Fruit fly (Drosophila melanogaster) whole organism, prepupa: ENCODE data around the gene CG31875.

Experiments
- CG16779 ChIP-seq: fragments of 200-800 bp; sonication (Bioruptor generic); optimal IDR thresholded peaks from 3 replicates; lab custom pipeline; 2017; ENCODE audit warnings: missing biosample characterization, mild to moderate bottlenecking, missing genetic modification characterization
- CG4318 ChIP-seq: fragments of 200-800 bp; sonication (Bioruptor generic); optimal IDR thresholded peaks from 3 replicates; lab custom pipeline; 2017; ENCODE audit warnings: missing biosample characterization, mild to moderate bottlenecking, missing genetic modification characterization
- CG6792 ChIP-seq: fragments of 200-800 bp; sonication (Bioruptor generic); optimal IDR thresholded peaks from 3 replicates; lab custom pipeline; 2016; ENCODE audit warnings: missing biosample characterization, missing genetic modification characterization
- Ets96B ChIP-seq: fragments of 200-800 bp; optimal IDR thresholded peaks from 2 replicates; lab custom pipeline; 2019; ENCODE audit warnings: missing biosample characterization, mild to moderate bottlenecking, missing genetic modification characterization, moderate library complexity
- Hr39 ChIP-seq: fragments of 200-800 bp; sonication (Bioruptor generic); optimal IDR thresholded peaks from 2 replicates; lab custom pipeline; 2016; ENCODE audit warnings: missing biosample characterization, missing genetic modification characterization
- Hr4 ChIP-seq: fragments of 200-800 bp; sonication (Bioruptor generic); optimal IDR thresholded peaks from 3 replicates; lab custom pipeline; 2016; ENCODE audit warnings: missing biosample characterization, missing genetic modification characterization
- OdsH ChIP-seq: fragments of 200-800 bp; sonication (Bioruptor generic); optimal IDR thresholded peaks from 3 replicates; lab custom pipeline; 2016; ENCODE audit warnings: missing biosample characterization, missing genetic modification characterization
- acj6 ChIP-seq: fragments of 200-800 bp; sonication (Bioruptor generic); optimal IDR thresholded peaks from 3 replicates; lab custom pipeline; 2016; ENCODE audit warnings: missing biosample characterization, missing genetic modification characterization
- fd85E ChIP-seq: fragments of 200-800 bp; sonication (Bioruptor generic); optimal IDR thresholded peaks from 3 replicates; lab custom pipeline; 2016; ENCODE audit warnings: missing biosample characterization, missing genetic modification characterization
- lz ChIP-seq: fragments of 200-800 bp; sonication (Bioruptor generic); optimal IDR thresholded peaks from 3 replicates; lab custom pipeline; 2016; ENCODE audit warnings: missing biosample characterization, missing genetic modification characterization
- net ChIP-seq: fragments of 200-800 bp; sonication (Bioruptor generic); optimal IDR thresholded peaks from 3 replicates; lab custom pipeline; 2016; ENCODE audit warnings: missing biosample characterization, missing genetic modification characterization
- pdm3 ChIP-seq: fragments of 200-800 bp; sonication (Bioruptor generic); optimal IDR thresholded peaks from 3 replicates; lab custom pipeline; 2016; ENCODE audit warnings: missing biosample characterization, missing genetic modification characterization
- ss ChIP-seq, 2 experiments: fragments of 200-800 bp; sonication (Bioruptor generic); optimal IDR thresholded peaks; 2 replicates in 1 of 2; 3 replicates in 1 of 2; lab custom pipeline; 2017 to 2018; ENCODE audit warnings: mild to moderate bottlenecking in 2 of 2, missing biosample characterization in 2 of 2, missing genetic modification characterization in 2 of 2, moderate library complexity in 1 of 2

DNA sequence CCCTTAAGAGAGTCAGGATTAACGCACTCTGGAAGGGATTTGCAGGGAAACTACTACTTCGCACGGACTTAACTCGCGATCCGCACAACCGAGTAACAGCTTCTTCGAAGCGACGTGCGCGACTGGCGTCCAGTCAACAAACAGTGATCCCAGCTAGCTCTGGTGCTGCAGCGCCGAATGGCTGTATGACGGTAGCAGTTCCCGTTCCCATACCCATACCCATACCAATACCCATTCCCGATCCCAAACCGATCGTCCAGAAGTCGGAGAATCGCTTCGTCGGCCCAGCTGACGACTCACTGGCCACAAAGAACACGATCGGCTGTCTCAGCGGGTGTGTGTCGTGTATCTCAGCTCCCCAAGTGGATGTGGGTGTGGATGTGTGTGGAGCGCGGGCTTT is 55.3 kb downstream of the CG31875 start, which contains the start of gene CG5853:
- peak; percentile 5 for TF ChIP-seq CG6792 (GFP tag; lab: Kevin White, UChicago)
- no peak for TF ChIP-seq lz (GFP tag; lab: Kevin White, UChicago)
- no peak for TF ChIP-seq acj6 (GFP tag; lab: Kevin White, UChicago)
- no peak for TF ChIP-seq OdsH (GFP tag; lab: Kevin White, UChicago)
- TF ChIP-seq CG4318 (GFP tag; lab: Kevin White, UChicago): no peak
- no peak for TF ChIP-seq Hr39 (GFP tag; lab: Kevin White, UChicago)
- TF ChIP-seq net (GFP tag; lab: Kevin White, UChicago): peak; percentile 50
- peak; percentile 4 for TF ChIP-seq Ets96B
- no peak for TF ChIP-seq Hr4 (GFP tag; lab: Kevin White, UChicago)
- TF ChIP-seq CG16779: peak; percentile 65
- TF ChIP-seq fd85E: peak; percentile 16
- TF ChIP-seq pdm3: no peak
- peak; percentile 55 to 70 for TF ChIP-seq ss (GFP tag; optimal IDR thresholded peaks at IDR 0.05; lab: Kevin White, UChicago)
